Fruit fly (Drosophila melanogaster) whole organism, embryonic: Measurements from ENCODE around the gene Prp5.
A peak's percentile ranks its signal among the peaks of the same experiment; 100 is the strongest.

Source experiments
- Antp ChIP-seq: fragments of 200-800 bp; sonication (Bioruptor generic); optimal IDR thresholded peaks from 3 replicates; lab custom pipeline; 2016; ENCODE audit warnings: missing biosample characterization, missing genetic modification characterization
- Asciz ChIP-seq: fragments of 200-800 bp; sonication (Bioruptor generic); optimal IDR thresholded peaks from 2 replicates; lab custom pipeline; 2017; ENCODE audit warnings: missing biosample characterization, mild to moderate bottlenecking, missing genetic modification characterization, missing genetic modification reagents
- Blimp-1 ChIP-seq: fragments of 200-800 bp; sonication (Bioruptor generic); optimal IDR thresholded peaks from 3 replicates; lab custom pipeline; 2018; ENCODE audit warnings: missing biosample characterization, missing genetic modification characterization, mild to moderate bottlenecking, moderate library complexity, missing genetic modification reagents
- CG10959 ChIP-seq: fragments of 200-800 bp; sonication (Bioruptor generic); IDR thresholded peaks from 2 replicates; pipeline ENCODE4 v1.3.6; 2022; ENCODE audit warnings: missing biosample characterization, missing genetic modification characterization
- CG1233 ChIP-seq: fragments of 200-800 bp; sonication (Bioruptor generic); optimal IDR thresholded peaks from 4 replicates; lab custom pipeline; 2018; ENCODE audit warnings: missing biosample characterization, mild to moderate bottlenecking, missing genetic modification characterization
- CG12391 ChIP-seq: fragments of 200-800 bp; sonication (Bioruptor generic); optimal IDR thresholded peaks from 3 replicates; lab custom pipeline; 2018; ENCODE audit warnings: missing biosample characterization, mild to moderate bottlenecking, missing genetic modification characterization, moderate library complexity
- CG13424 ChIP-seq: fragments of 200-800 bp; sonication (Bioruptor generic); optimal IDR thresholded peaks from 2 replicates; lab custom pipeline; 2019; ENCODE audit warnings: missing biosample characterization, mild to moderate bottlenecking, missing genetic modification characterization, moderate library complexity
- CG17328 ChIP-seq: fragments of 200-800 bp; sonication (Bioruptor generic); IDR thresholded peaks from 2 replicates; pipeline ENCODE4 v1.3.6; 2022; ENCODE audit warnings: missing biosample characterization, missing genetic modification characterization
- CG17385 ChIP-seq: fragments of 200-800 bp; sonication (Bioruptor generic); optimal IDR thresholded peaks from 3 replicates; lab custom pipeline; 2018; ENCODE audit warnings: missing biosample characterization, mild to moderate bottlenecking, missing genetic modification characterization
- CG18619 ChIP-seq: fragments of 200-800 bp; sonication (Bioruptor generic); optimal IDR thresholded peaks from 3 replicates; lab custom pipeline; 2017; ENCODE audit warnings: missing biosample characterization, mild to moderate bottlenecking, missing genetic modification characterization
- CG30403 ChIP-seq: fragments of 200-800 bp; sonication (Bioruptor generic); optimal IDR thresholded peaks from 3 replicates; lab custom pipeline; 2016; ENCODE audit warnings: missing biosample characterization, missing genetic modification characterization
- CG30431 ChIP-seq: fragments of 200-800 bp; sonication (Bioruptor generic); optimal IDR thresholded peaks from 2 replicates; lab custom pipeline; 2017; ENCODE audit warnings: missing biosample characterization, missing genetic modification characterization
- CG32772 ChIP-seq: fragments of 200-800 bp; sonication (Bioruptor generic); IDR thresholded peaks from 2 replicates; pipeline ENCODE4 v1.3.6; 2022; ENCODE audit warnings: missing biosample characterization, missing genetic modification characterization
- CG6689 ChIP-seq: fragments of 200-800 bp; sonication (Bioruptor generic); IDR thresholded peaks from 2 replicates; pipeline ENCODE4 v1.3.6; 2022; ENCODE audit warnings: missing biosample characterization, missing genetic modification characterization
- CG8089 ChIP-seq: fragments of 200-800 bp; sonication (Bioruptor generic); optimal IDR thresholded peaks from 3 replicates; lab custom pipeline; 2016; ENCODE audit warnings: missing biosample characterization, missing genetic modification characterization
- CG8388 ChIP-seq: fragments of 200-800 bp; sonication (Bioruptor generic); optimal IDR thresholded peaks from 2 replicates; lab custom pipeline; 2019; ENCODE audit warnings: missing biosample characterization, mild to moderate bottlenecking, missing genetic modification characterization, moderate library complexity
- CG8924 ChIP-seq: fragments of 200-800 bp; optimal IDR thresholded peaks from 3 replicates; lab custom pipeline; 2019; ENCODE audit warnings: missing biosample characterization, mild to moderate bottlenecking, missing genetic modification characterization, moderate library complexity
- CG9727 ChIP-seq: fragments of 200-800 bp; sonication (Bioruptor generic); optimal IDR thresholded peaks from 3 replicates; lab custom pipeline; 2017; ENCODE audit warnings: missing biosample characterization, mild to moderate bottlenecking, missing genetic modification characterization
- CG9876 ChIP-seq: fragments of 200-800 bp; sonication (Bioruptor generic); optimal IDR thresholded peaks from 2 replicates; lab custom pipeline; 2016; ENCODE audit warnings: missing biosample characterization, missing genetic modification characterization
- CkIIα-i1 ChIP-seq: fragments of 200-800 bp; sonication (Bioruptor generic); IDR thresholded peaks from 2 replicates; pipeline ENCODE4 v1.3.6; 2022; ENCODE audit warnings: missing biosample characterization, missing genetic modification characterization
- CoRest ChIP-seq: fragments of 200-800 bp; sonication (Bioruptor generic); optimal IDR thresholded peaks from 3 replicates; lab custom pipeline; 2018; ENCODE audit warnings: missing biosample characterization, mild to moderate bottlenecking, missing genetic modification characterization, moderate library complexity
- Eip74EF ChIP-seq, 2 experiments: fragments of 200-800 bp in 1 of 2; fragments of >200 bp in 1 of 2; sonication (Bioruptor generic) in 1 of 2; optimal IDR thresholded peaks; 2 replicates each; lab custom pipeline; 2017 to 2019; ENCODE audit warnings: missing biosample characterization in 2 of 2, missing genetic modification characterization in 2 of 2, mild to moderate bottlenecking in 1 of 2, moderate library complexity in 1 of 2
- Fer3 ChIP-seq: fragments of 200-800 bp; sonication (Bioruptor generic); optimal IDR thresholded peaks from 2 replicates; lab custom pipeline; 2018; ENCODE audit warnings: missing biosample characterization, mild to moderate bottlenecking, missing genetic modification characterization, moderate library complexity
- Gug ChIP-seq: fragments of 200-800 bp; sonication (Bioruptor generic); IDR thresholded peaks from 4 replicates; pipeline ENCODE4 v1.3.6; 2022; ENCODE audit warnings: missing biosample characterization, missing genetic modification characterization
- Hand ChIP-seq: fragments of 200-800 bp; sonication (Bioruptor generic); optimal IDR thresholded peaks from 2 replicates; lab custom pipeline; 2017; ENCODE audit warnings: mild to moderate bottlenecking, missing biosample characterization, missing genetic modification reagents, missing genetic modification characterization
- Hr78 ChIP-seq, 2 experiments: fragments of 200-800 bp in 1 of 2; fragments of >200 bp in 1 of 2; sonication (Bioruptor generic) in 1 of 2; optimal IDR thresholded peaks; 2 replicates each; lab custom pipeline; 2017 to 2019; ENCODE audit warnings: missing biosample characterization in 2 of 2, missing genetic modification characterization in 2 of 2, mild to moderate bottlenecking in 1 of 2, moderate library complexity in 1 of 2
- Hsf ChIP-seq: fragments of 200-800 bp; sonication (Bioruptor generic); optimal IDR thresholded peaks from 3 replicates; lab custom pipeline; 2016; ENCODE audit warnings: missing biosample characterization, missing genetic modification characterization
- Sox100B ChIP-seq: fragments of 200-800 bp; sonication (Bioruptor generic); optimal IDR thresholded peaks from 3 replicates; lab custom pipeline; 2018; ENCODE audit warnings: missing biosample characterization, mild to moderate bottlenecking, missing genetic modification characterization
- Vsx1 ChIP-seq: fragments of 200-800 bp; sonication (Bioruptor generic); optimal IDR thresholded peaks from 2 replicates; lab custom pipeline; 2017; ENCODE audit warnings: missing biosample characterization, mild to moderate bottlenecking, missing genetic modification characterization, missing genetic modification reagents
- Xbp1 ChIP-seq: fragments of 200-800 bp; sonication (Bioruptor generic); optimal IDR thresholded peaks from 3 replicates; lab custom pipeline; 2016; ENCODE audit warnings: missing biosample characterization, mild to moderate bottlenecking, missing genetic modification characterization
- abd-A ChIP-seq: fragments of 200-800 bp; sonication (Bioruptor generic); optimal IDR thresholded peaks from 3 replicates; lab custom pipeline; 2019; ENCODE audit warnings: missing biosample characterization, mild to moderate bottlenecking, missing genetic modification characterization, moderate library complexity
- bigmax ChIP-seq: fragments of 200-800 bp; sonication (Bioruptor generic); optimal IDR thresholded peaks from 2 replicates; lab custom pipeline; 2018; ENCODE audit warnings: missing biosample characterization, mild to moderate bottlenecking, missing genetic modification characterization
- btn ChIP-seq: fragments of 200-800 bp; sonication (Bioruptor generic); optimal IDR thresholded peaks from 2 replicates; lab custom pipeline; 2016; ENCODE audit warnings: missing biosample characterization, missing genetic modification characterization
- crol ChIP-seq: fragments of 200-800 bp; sonication (Bioruptor generic); IDR thresholded peaks from 2 replicates; pipeline ENCODE4 v1.3.6; 2022; ENCODE audit warnings: missing biosample characterization, missing genetic modification characterization
- danr ChIP-seq: fragments of 200-800 bp; sonication (Bioruptor generic); IDR thresholded peaks from 2 replicates; pipeline ENCODE4 v1.3.6; 2022; ENCODE audit warnings: missing biosample characterization, missing genetic modification characterization
- dpn ChIP-seq, 2 experiments: fragments of 200-800 bp; sonication (Bioruptor generic); optimal IDR thresholded peaks; 3 replicates each; lab custom pipeline; 2016; ENCODE audit warnings: missing biosample characterization in 2 of 2, missing genetic modification characterization in 2 of 2
- gce ChIP-seq: fragments of 200-800 bp; sonication (Bioruptor generic); IDR thresholded peaks from 3 replicates; pipeline ENCODE4 v1.3.6; 2022; ENCODE audit warnings: missing biosample characterization, missing genetic modification characterization
- gt ChIP-seq: fragments of 200-800 bp; sonication (Bioruptor generic); IDR thresholded peaks from 2 replicates; pipeline ENCODE4 v1.3.6; 2022; ENCODE audit warnings: missing biosample characterization, missing genetic modification characterization
- ken ChIP-seq: fragments of 200-800 bp; sonication (Bioruptor generic); IDR thresholded peaks from 3 replicates; pipeline ENCODE4 v1.3.6; 2022; ENCODE audit warnings: missing biosample characterization, missing genetic modification characterization
- lov ChIP-seq, 2 experiments: fragments of 200-800 bp in 1 of 2; fragments of >200 bp in 1 of 2; sonication (Bioruptor generic) in 1 of 2; IDR thresholded peaks in 1 of 2; optimal IDR thresholded peaks in 1 of 2; 2 replicates in 1 of 2; 3 replicates in 1 of 2; pipeline versions ENCODE4 v1.3.6 to Lab custom; 2017 to 2022; ENCODE audit warnings: missing biosample characterization in 1 of 2, missing genetic modification characterization in 1 of 2
- pan ChIP-seq, 4 experiments: fragments of >200 bp in 3 of 4; fragments of 200-800 bp in 1 of 4; sonication (Bioruptor generic) in 1 of 4; optimal IDR thresholded peaks in 3 of 4; IDR thresholded peaks in 1 of 4; 2 replicates each; pipeline versions ENCODE4 v1.3.6 to Lab custom; 2017 to 2022; ENCODE audit warnings: missing biosample characterization in 2 of 4, missing genetic modification characterization in 2 of 4, mixed read lengths in 1 of 4
- row ChIP-seq: fragments of 200-800 bp; sonication (Bioruptor generic); IDR thresholded peaks from 3 replicates; pipeline ENCODE4 v1.3.6; 2022; ENCODE audit warnings: missing biosample characterization, missing genetic modification characterization
- sqz ChIP-seq: fragments of 200-800 bp; sonication (Bioruptor generic); optimal IDR thresholded peaks from 3 replicates; lab custom pipeline; 2018; ENCODE audit warnings: missing biosample characterization, mild to moderate bottlenecking, missing genetic modification characterization
- stc ChIP-seq: fragments of 200-800 bp; sonication (Bioruptor generic); IDR thresholded peaks from 2 replicates; pipeline ENCODE4 v1.3.6; 2022; ENCODE audit warnings: missing biosample characterization, missing genetic modification characterization
- tup ChIP-seq: fragments of 200-800 bp; sonication (Bioruptor generic); optimal IDR thresholded peaks from 2 replicates; lab custom pipeline; 2016; ENCODE audit warnings: missing biosample characterization, mild to moderate bottlenecking, missing genetic modification characterization, moderate library complexity
- unpg ChIP-seq: fragments of 200-800 bp; sonication (Bioruptor generic); optimal IDR thresholded peaks from 3 replicates; lab custom pipeline; 2018; ENCODE audit warnings: missing biosample characterization, mild to moderate bottlenecking, missing genetic modification characterization, moderate library complexity
- vvl ChIP-seq: fragments of 200-800 bp; sonication (Bioruptor generic); IDR thresholded peaks from 2 replicates; pipeline ENCODE4 v1.3.6; 2022; ENCODE audit warnings: missing biosample characterization, missing genetic modification characterization

The Prp5 gene

DNA sequence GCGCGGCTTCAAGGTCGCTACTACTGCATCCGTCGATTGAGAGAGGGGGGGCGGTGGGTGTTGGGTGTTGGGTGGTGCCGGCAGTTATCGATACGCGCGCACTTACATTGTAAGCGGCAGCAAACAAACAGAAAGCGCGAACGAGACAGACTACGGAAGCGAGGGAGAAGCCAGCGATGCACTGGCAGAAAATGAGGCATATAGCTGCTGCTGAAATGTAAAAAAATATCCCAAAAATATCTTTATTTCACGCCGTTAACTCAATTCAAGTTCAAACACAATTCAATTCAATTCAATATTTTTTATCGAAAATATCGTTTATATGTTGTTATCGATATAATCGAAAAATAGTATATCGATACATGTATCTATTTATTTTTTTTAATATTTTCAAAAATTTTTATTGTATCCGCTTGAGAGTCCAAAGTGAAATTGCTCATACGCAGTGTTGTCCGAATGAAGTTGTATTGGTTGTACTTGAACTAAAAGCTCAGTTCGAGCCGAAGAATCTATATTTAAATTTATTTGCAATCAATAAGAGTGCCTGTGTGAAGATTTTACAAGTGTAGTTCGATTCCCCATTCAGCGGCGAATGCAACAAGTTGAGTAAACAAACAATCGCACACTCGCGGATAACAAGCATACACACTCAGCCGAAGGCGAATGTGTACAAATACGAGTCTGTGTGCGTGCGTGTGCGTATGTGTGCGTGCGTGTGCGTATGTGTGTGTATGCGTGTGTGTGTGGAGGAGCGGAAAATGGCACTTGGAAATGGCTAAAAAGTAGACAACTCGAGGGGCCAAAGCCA lies 32.7 kb upstream of the Prp5 start (continued):
- TF ChIP-seq tup (no peak), CG32772 (GFP tag; lab: Robert Waterston, UW) (peak; percentile 43; the same call in 1 of the 2 replicates), CG18619 (peak; percentile 5), gt (GFP tag; lab: Robert Waterston, UW) (no peak), Antp (GFP tag; lab: Kevin White, UChicago) (no peak), bigmax (GFP tag; lab: Kevin White, UChicago) (no peak), danr (GFP tag; lab: Robert Waterston, UW) (no peak), gce (GFP tag; lab: Robert Waterston, UW) (peak; percentile 86; the same call in 2 of the 3 replicates), row (GFP tag; lab: Robert Waterston, UW) (peak; percentile 48; the same call in 1 of the 3 replicates), Sox100B (GFP tag; lab: Kevin White, UChicago) (peak; percentile 61), Hand (GFP tag; lab: Kevin White, UChicago) (no peak), Asciz (GFP tag; lab: Kevin White, UChicago) (peak; percentile 44), Hsf (GFP tag; lab: Kevin White, UChicago) (no peak), Vsx1 (no peak), CG9876 (GFP tag; lab: Kevin White, UChicago) (no peak), CG17328 (GFP tag; lab: Robert Waterston, UW) (0 out of 2 replicates have a peak, but pooled peaks have one; percentile 15), CoRest (peak; percentile 54), CG9727 (no peak), CG10959 (no peak), btn (GFP tag; lab: Kevin White, UChicago) (no peak), dpn (GFP tag; optimal IDR thresholded peaks at IDR 0.05; lab: Kevin White, UChicago) (peak in 1 of 2 experiments; percentile 24), CG12391 (tag; lab: Kevin White, UChicago) (peak; percentile 29), crol (GFP tag; lab: Robert Waterston, UW) (peak; percentile 26; the same call in 1 of the 2 replicates), Eip74EF (GFP tag; optimal IDR thresholded peaks at IDR 0.05; lab: Kevin White, UChicago) (peak in 1 of 2 experiments; percentile 95), Hr78 (GFP tag; optimal IDR thresholded peaks at IDR 0.05; lab: Kevin White, UChicago) (no peak), stc (peak; percentile 49; the same call in 1 of the 2 replicates), unpg (GFP tag; lab: Kevin White, UChicago) (peak; percentile 19), lov (optimal IDR thresholded peaks at IDR 0.05; lab: Kevin White, UChicago) (no peak), lov (GFP tag; IDR thresholded peaks at IDR 0.05; lab: Robert Waterston, UW) (no peak), Gug (GFP tag; lab: Robert Waterston, UW) (0 out of 4 replicates have a peak, but pooled peaks have one; percentile 10), CG1233 (GFP tag; lab: Kevin White, UChicago) (no peak), ken (GFP tag; lab: Robert Waterston, UW) (0 out of 3 replicates have a peak, but pooled peaks have one; percentile 33), sqz (GFP tag; lab: Kevin White, UChicago) (no peak), pan (optimal IDR thresholded peaks at IDR 0.05; lab: Kevin White, UChicago) (no peak), pan (GFP tag; optimal IDR thresholded peaks at IDR 0.05 in 1 of 2, IDR thresholded peaks at IDR 0.05 in 1 of 2) (peak; percentile 40 to 58), CG8924 (tag; lab: Kevin White, UChicago) (peak; percentile 26), CG30403 (GFP tag; lab: Kevin White, UChicago) (peak; percentile 54), Xbp1 (GFP tag; lab: Kevin White, UChicago) (peak; percentile 46), CG17385 (GFP tag; lab: Kevin White, UChicago) (peak; percentile 4), CG13424 (peak; percentile 31), abd-A (no peak), CkIIα-i1 (GFP tag; lab: Robert Waterston, UW) (no peak), CG30431 (GFP tag; lab: Kevin White, UChicago) (no peak), CG6689 (peak; percentile 29; the same call in 1 of the 2 replicates), CG8388 (GFP tag; lab: Kevin White, UChicago) (peak; percentile 12), Fer3 (tag; lab: Kevin White, UChicago) (no peak), CG8089 (GFP tag; lab: Kevin White, UChicago) (no peak), vvl (GFP tag; lab: Robert Waterston, UW) (no peak), Blimp-1 (GFP tag; lab: Kevin White, UChicago) (peak; percentile 3)
